Fruit fly (Drosophila melanogaster): ENCODE data around the gene CG31676.
A peak's percentile ranks its signal among the peaks of the same experiment; 100 is the strongest.

CG31676 gene

DNA sequence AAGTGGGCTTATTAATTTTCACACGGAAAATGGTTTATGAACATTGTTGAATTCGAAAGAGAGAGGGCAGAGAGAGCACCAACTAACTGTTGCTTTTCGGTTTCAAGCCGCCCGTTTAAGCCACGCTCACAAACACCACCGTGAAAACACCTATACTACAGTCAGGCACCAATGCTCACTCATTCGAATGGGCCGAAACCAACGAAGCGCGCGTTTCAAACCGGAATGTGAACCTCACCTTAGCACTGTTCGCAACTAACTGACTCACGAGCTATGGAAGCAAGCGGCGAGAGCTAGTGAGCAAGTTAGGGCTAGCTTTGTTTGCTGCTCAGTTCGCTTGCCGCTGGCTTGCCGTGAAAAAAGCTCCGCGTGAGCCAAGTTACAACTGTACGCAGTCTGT is 46.7 kb upstream of the CG31676 start (continued):
- TF ChIP-seq Bteb2 (GFP tag; optimal IDR thresholded peaks at IDR 0.05) (no peak), Aef1 (GFP tag; IDR thresholded peaks at IDR 0.05) (no peak), CG15601 (tag; optimal IDR thresholded peaks at IDR 0.05) (no peak), NfI (GFP tag; optimal IDR thresholded peaks at IDR 0.05) (no peak), HLH4C (GFP tag; IDR thresholded peaks at IDR 0.05; ENCODE audit: partially characterized antibody) (no peak), lbe (GFP tag; optimal IDR thresholded peaks at IDR 0.05) (no peak), schlank (tag; optimal IDR thresholded peaks at IDR 0.05) (no peak), CG17612 (GFP tag; IDR thresholded peaks at IDR 0.05) (no peak), hbn (GFP tag; IDR thresholded peaks at IDR 0.05; ENCODE audit: partially characterized antibody) (0 out of 2 replicates have a peak, but pooled peaks have one; percentile 25), onecut (GFP tag; IDR thresholded peaks at IDR 0.05) (peak; percentile 32; the same call in 1 of the 2 replicates), CG11560 (tag; IDR thresholded peaks at IDR 0.05) (no peak), CG2889 (GFP tag; IDR thresholded peaks at IDR 0.05) (no peak), CG8944 (GFP tag; optimal IDR thresholded peaks at IDR 0.05) (no peak), ash1 (GFP tag; optimal IDR thresholded peaks at IDR 0.05) (no peak), CG7357 (GFP tag; IDR thresholded peaks at IDR 0.05) (0 out of 3 replicates have a peak, but pooled peaks have one; percentile 21), CG18599 (GFP tag; optimal IDR thresholded peaks at IDR 0.05) (no peak), ara (GFP tag; IDR thresholded peaks at IDR 0.05) (no peak), Ada2b (GFP tag; IDR thresholded peaks at IDR 0.05) (no peak), zen (tag; optimal IDR thresholded peaks at IDR 0.05) (no peak), Hr39 (optimal IDR thresholded peaks at IDR 0.05) (no peak), CG32767 (GFP tag; IDR thresholded peaks at IDR 0.05) (no peak), zfh2 (GFP tag; optimal IDR thresholded peaks at IDR 0.05) (no peak), kni (GFP tag; optimal IDR thresholded peaks at IDR 0.05) (no peak), CG17361 (GFP tag; IDR thresholded peaks at IDR 0.05) (no peak), CrebB (tag; optimal IDR thresholded peaks at IDR 0.05) (peak; percentile 40), CG1603 (tag; optimal IDR thresholded peaks at IDR 0.05) (no peak), C15 (GFP tag; IDR thresholded peaks at IDR 0.05) (no peak), z (GFP tag; IDR thresholded peaks at IDR 0.05) (peak; percentile 78), CG10366 (GFP tag; IDR thresholded peaks at IDR 0.05) (no peak), sug (tag; optimal IDR thresholded peaks at IDR 0.05) (peak; percentile 23), pnt (GFP tag; optimal IDR thresholded peaks at IDR 0.05) (no peak), D (optimal IDR thresholded peaks at IDR 0.05) (no peak), D (GFP tag; optimal IDR thresholded peaks at IDR 0.05) (no peak), ATbp (GFP tag; optimal IDR thresholded peaks at IDR 0.05) (no peak), HmgD (GFP tag; optimal IDR thresholded peaks at IDR 0.05) (no peak), CG8089 (GFP tag; optimal IDR thresholded peaks at IDR 0.05) (no peak), Scr (GFP tag; IDR thresholded peaks at IDR 0.05; ENCODE audit: partially characterized antibody) (0 out of 2 replicates have a peak, but pooled peaks have one; percentile 42), CG11398 (GFP tag; optimal IDR thresholded peaks at IDR 0.05) (peak; percentile 25), Doc2 (GFP tag; IDR thresholded peaks at IDR 0.05) (no peak), CG3995 (GFP tag; optimal IDR thresholded peaks at IDR 0.05) (no peak), sob (GFP tag; IDR thresholded peaks at IDR 0.05) (0 out of 2 replicates have a peak, but pooled peaks have one; percentile 40), Mrtf (GFP tag; IDR thresholded peaks at IDR 0.05) (no peak), bowl (GFP tag; IDR thresholded peaks at IDR 0.05) (no peak), sim (GFP tag; IDR thresholded peaks at IDR 0.05) (no peak), crol (GFP tag; IDR thresholded peaks at IDR 0.05) (no peak), fd3F (GFP tag; optimal IDR thresholded peaks at IDR 0.05) (no peak), dmrt99B (tag; optimal IDR thresholded peaks at IDR 0.05) (no peak), sd (tag; optimal IDR thresholded peaks at IDR 0.05) (no peak), CG17359 (tag; optimal IDR thresholded peaks at IDR 0.05) (no peak), stwl (tag; optimal IDR thresholded peaks at IDR 0.05) (no peak), CG33213 (GFP tag; optimal IDR thresholded peaks at IDR 0.05) (no peak), CG15696 (tag; optimal IDR thresholded peaks at IDR 0.05) (no peak), gfzf (GFP tag; optimal IDR thresholded peaks at IDR 0.05) (peak; percentile 17)

All from whole organism, embryonic.